Fruit fly (Drosophila melanogaster): ENCODE results near the gene Svip.
A peak's percentile ranks its signal among the peaks of the same experiment; 100 is the strongest.

The Svip gene

dm6 chr3L:9340232-9340631, 18.6 kb upstream of the Svip start (continued):
- TF ChIP-seq Trl (optimal IDR thresholded peaks at IDR 0.05): peak; percentile 70 to 82
- TF ChIP-seq Trl (GFP tag; optimal IDR thresholded peaks at IDR 0.05): no peak
- TF ChIP-seq z (GFP tag; IDR thresholded peaks at IDR 0.05): peak; percentile 56; the same call in 2 of the 3 replicates
- TF ChIP-seq nom (GFP tag; optimal IDR thresholded peaks at IDR 0.05): peak; percentile 12
- TF ChIP-seq lilli (GFP tag; optimal IDR thresholded peaks at IDR 0.05): no peak

- TF ChIP-seq CG3995 (GFP tag; optimal IDR thresholded peaks at IDR 0.05): peak; percentile 15
- no peak for TF ChIP-seq CG10209 (GFP tag; optimal IDR thresholded peaks at IDR 0.05)
- TF ChIP-seq Trl (optimal IDR thresholded peaks at IDR 0.05): peak; percentile 16 to 18
- no peak for TF ChIP-seq Trl (GFP tag; optimal IDR thresholded peaks at IDR 0.05)
- no peak for TF ChIP-seq nau (GFP tag; optimal IDR thresholded peaks at IDR 0.05)
- peak; percentile 53 for TF ChIP-seq Med (GFP tag)
- no peak for TF ChIP-seq CG6683 (GFP tag; optimal IDR thresholded peaks at IDR 0.05)
- TF ChIP-seq CG8290 (GFP tag; optimal IDR thresholded peaks at IDR 0.05): no peak
- peak in 1 of 2 experiments; percentile 14 for TF ChIP-seq CG8290 (tag; optimal IDR thresholded peaks at IDR 0.05)
- peak; percentile 62 for TF ChIP-seq cg (GFP tag; optimal IDR thresholded peaks at IDR 0.05)
- TF ChIP-seq aop (GFP tag; IDR thresholded peaks at IDR 0.05): 0 out of 2 replicates have a peak, but pooled peaks have one; percentile 10
- no peak for TF ChIP-seq prd (optimal IDR thresholded peaks at IDR 0.05)
- no peak for TF ChIP-seq prd (GFP tag; IDR thresholded peaks at IDR 0.05)
- TF ChIP-seq Deaf1 (tag; optimal IDR thresholded peaks at IDR 0.05): peak; percentile 46
- 0 out of 4 replicates have a peak, but pooled peaks have one; percentile 45 for TF ChIP-seq chinmo (GFP tag; IDR thresholded peaks at IDR 0.05; ENCODE audit: partially characterized antibody)
- TF ChIP-seq Atf6 (GFP tag; IDR thresholded peaks at IDR 0.05): 0 out of 2 replicates have a peak, but pooled peaks have one; percentile 16
- TF ChIP-seq CG4282 (GFP tag; optimal IDR thresholded peaks at IDR 0.05): no peak
- peak; percentile 62 for TF ChIP-seq CG15269 (tag; optimal IDR thresholded peaks at IDR 0.05)
- no peak for TF ChIP-seq CG2678 (tag; optimal IDR thresholded peaks at IDR 0.05)
Observed at dm6 chr3L:9340839-9341238, 18.0 kb upstream of the Svip start.

dm6 chr3L:9343963-9344362, 14.8 kb upstream of the Svip start:
- TF ChIP-seq Ravus (GFP tag; IDR thresholded peaks at IDR 0.05) (no peak), BtbVII (GFP tag; optimal IDR thresholded peaks at IDR 0.05) (no peak), Nf-YA (GFP tag; IDR thresholded peaks at IDR 0.05) (no peak), zen (tag; optimal IDR thresholded peaks at IDR 0.05) (no peak), CG2678 (tag; optimal IDR thresholded peaks at IDR 0.05) (no peak), seq (GFP tag; IDR thresholded peaks at IDR 0.05) (no peak), zfh1 (GFP tag; IDR thresholded peaks at IDR 0.05) (no peak), Lhr (GFP tag; optimal IDR thresholded peaks at IDR 0.05) (no peak), Adf1 (GFP tag; IDR thresholded peaks at IDR 0.05) (no peak), YL-1 (GFP tag; optimal IDR thresholded peaks at IDR 0.05) (no peak), CG2129 (GFP tag; IDR thresholded peaks at IDR 0.05; ENCODE audit: partially characterized antibody) (no peak), CG6854 (GFP tag; optimal IDR thresholded peaks at IDR 0.05) (no peak), CG14965 (GFP tag; optimal IDR thresholded peaks at IDR 0.05; ENCODE audit: borderline replicate concordance) (no peak), lab (GFP tag; optimal IDR thresholded peaks at IDR 0.05) (no peak), sr (GFP tag; IDR thresholded peaks at IDR 0.05) (no peak), D19B (GFP tag; optimal IDR thresholded peaks at IDR 0.05) (no peak), CG11504 (tag; optimal IDR thresholded peaks at IDR 0.05) (no peak), E2f2 (GFP tag; IDR thresholded peaks at IDR 0.05) (no peak), Ets65A (GFP tag) (no peak)
